Worm (Caenorhabditis elegans) whole organism, L3 larva: ENCODE results near the gene Y39A3CL.4.

Source experiments
- R02D3.7 ChIP-seq: fragments of 150-350 bp; optimal IDR thresholded peaks from 2 replicates; lab custom pipeline; 2014; ENCODE audit warnings: missing biosample characterization, missing genetic modification characterization
- aly-2 ChIP-seq: fragments of 150-350 bp; optimal IDR thresholded peaks from 2 replicates; lab custom pipeline; 2014; ENCODE audit warnings: missing biosample characterization, missing genetic modification characterization
- ama-1 ChIP-seq: fragments of 150-350 bp; optimal IDR thresholded peaks from 2 replicates; lab custom pipeline; 2018
- ceh-28 ChIP-seq: fragments of 150-350 bp; optimal IDR thresholded peaks from 2 replicates; lab custom pipeline; 2014; ENCODE audit warnings: missing biosample characterization, missing genetic modification reagents, missing genetic modification characterization
- ceh-9 ChIP-seq: sonication (generic microtip); optimal IDR thresholded peaks from 2 replicates; lab custom pipeline; 2018; ENCODE audit warnings: missing biosample characterization, missing genetic modification characterization
- daf-12 ChIP-seq: fragments of 150-350 bp; optimal IDR thresholded peaks from 2 replicates; lab custom pipeline; 2014; ENCODE audit warnings: missing biosample characterization, missing genetic modification reagents, missing genetic modification characterization
- elt-2 ChIP-seq: sonication (generic microtip); optimal IDR thresholded peaks from 2 replicates; lab custom pipeline; 2016; ENCODE audit warnings: missing genetic modification reagents, mild to moderate bottlenecking, missing genetic modification characterization, missing compliant biosample characterization
- elt-3 ChIP-seq, 3 experiments: fragments of 150-350 bp in 1 of 3; sonication (generic microtip) in 2 of 3; optimal IDR thresholded peaks; 2 replicates in 2 of 3; 4 replicates in 1 of 3; lab custom pipeline; 2014 to 2017; ENCODE audit warnings: missing biosample characterization in 3 of 3, missing genetic modification characterization in 3 of 3
- eor-1 ChIP-seq, 2 experiments: fragments of 150-350 bp; optimal IDR thresholded peaks; 2 replicates each; lab custom pipeline; 2014 to 2018; ENCODE audit warnings: missing biosample characterization in 2 of 2, missing genetic modification characterization in 2 of 2
- fkh-10 ChIP-seq: sonication (generic microtip); optimal IDR thresholded peaks from 2 replicates; lab custom pipeline; 2017; ENCODE audit warnings: missing biosample characterization, missing genetic modification reagents, missing genetic modification characterization
- hmg-11 ChIP-seq: sonication (generic microtip); optimal IDR thresholded peaks from 2 replicates; lab custom pipeline; 2016; ENCODE audit warnings: missing genetic modification characterization, missing compliant biosample characterization
- jun-1 ChIP-seq: fragments of 150-350 bp; optimal IDR thresholded peaks from 2 replicates; lab custom pipeline; 2014; ENCODE audit warnings: missing biosample characterization, missing genetic modification reagents, missing genetic modification characterization
- lin-15B ChIP-seq: fragments of 150-350 bp; optimal IDR thresholded peaks from 2 replicates; lab custom pipeline; 2014; ENCODE audit warnings: missing biosample characterization, missing genetic modification characterization
- lin-39 ChIP-seq: fragments of 150-350 bp; optimal IDR thresholded peaks from 2 replicates; lab custom pipeline; 2018; ENCODE audit warnings: missing biosample characterization, missing genetic modification reagents, missing genetic modification characterization
- lsy-12 ChIP-seq: sonication (generic microtip); optimal IDR thresholded peaks from 2 replicates; lab custom pipeline; 2016; ENCODE audit warnings: mild to moderate bottlenecking, missing genetic modification characterization, missing compliant biosample characterization
- mml-1 ChIP-seq: fragments of 150-350 bp; sonication (generic microtip); optimal IDR thresholded peaks from 3 replicates; lab custom pipeline; 2014; ENCODE audit warnings: missing biosample characterization, missing genetic modification characterization
- nfya-1 ChIP-seq: sonication (generic microtip); optimal IDR thresholded peaks from 2 replicates; lab custom pipeline; 2017; ENCODE audit warnings: missing genetic modification characterization, mild to moderate bottlenecking, missing compliant biosample characterization, antibody characterized with exemption, moderate library complexity; ENCODE audit not compliant: insufficient read depth
- nhr-11 ChIP-seq: fragments of 150-350 bp; optimal IDR thresholded peaks from 2 replicates; lab custom pipeline; 2014; ENCODE audit warnings: missing biosample characterization, missing genetic modification characterization
- nhr-12 ChIP-seq: fragments of 150-350 bp; optimal IDR thresholded peaks from 2 replicates; lab custom pipeline; 2014; ENCODE audit warnings: missing biosample characterization, missing genetic modification characterization
- nhr-23 ChIP-seq: fragments of 150-350 bp; optimal IDR thresholded peaks from 2 replicates; lab custom pipeline; 2014; ENCODE audit warnings: missing biosample characterization, missing genetic modification reagents, missing genetic modification characterization
- nhr-237 ChIP-seq: fragments of 150-350 bp; optimal IDR thresholded peaks from 2 replicates; lab custom pipeline; 2014; ENCODE audit warnings: missing biosample characterization, missing genetic modification characterization
- nhr-28 ChIP-seq: fragments of 150-350 bp; optimal IDR thresholded peaks from 2 replicates; lab custom pipeline; 2014; ENCODE audit warnings: missing biosample characterization, missing genetic modification characterization
- pqm-1 ChIP-seq: fragments of 150-350 bp; optimal IDR thresholded peaks from 2 replicates; lab custom pipeline; 2017; ENCODE audit warnings: missing biosample characterization, missing genetic modification characterization, inconsistent platforms
- sea-2 ChIP-seq: fragments of 150-350 bp; sonication (generic microtip); optimal IDR thresholded peaks from 4 replicates; lab custom pipeline; 2014; ENCODE audit warnings: missing biosample characterization, missing genetic modification reagents, missing genetic modification characterization
- skn-1 ChIP-seq: fragments of 150-350 bp; optimal IDR thresholded peaks from 2 replicates; lab custom pipeline; 2014; ENCODE audit warnings: missing biosample characterization, missing genetic modification characterization
- tbx-2 ChIP-seq: sonication (generic microtip); optimal IDR thresholded peaks from 2 replicates; lab custom pipeline; 2016; ENCODE audit warnings: mild to moderate bottlenecking, missing genetic modification characterization, missing compliant biosample characterization
- unc-39 ChIP-seq: sonication (generic microtip); optimal IDR thresholded peaks from 4 replicates; lab custom pipeline; 2017; ENCODE audit warnings: missing biosample characterization, missing genetic modification characterization
- zag-1 ChIP-seq: fragments of 150-350 bp; optimal IDR thresholded peaks from 2 replicates; lab custom pipeline; 2014; ENCODE audit warnings: missing biosample characterization, missing genetic modification characterization
- ztf-11 ChIP-seq: fragments of 150-350 bp; optimal IDR thresholded peaks from 2 replicates; lab custom pipeline; 2014; ENCODE audit warnings: missing biosample characterization, missing genetic modification characterization
- ztf-4 ChIP-seq: fragments of 150-350 bp; optimal IDR thresholded peaks from 2 replicates; lab custom pipeline; 2014; ENCODE audit warnings: missing biosample characterization, missing genetic modification characterization

Y39A3CL.4 gene

DNA sequence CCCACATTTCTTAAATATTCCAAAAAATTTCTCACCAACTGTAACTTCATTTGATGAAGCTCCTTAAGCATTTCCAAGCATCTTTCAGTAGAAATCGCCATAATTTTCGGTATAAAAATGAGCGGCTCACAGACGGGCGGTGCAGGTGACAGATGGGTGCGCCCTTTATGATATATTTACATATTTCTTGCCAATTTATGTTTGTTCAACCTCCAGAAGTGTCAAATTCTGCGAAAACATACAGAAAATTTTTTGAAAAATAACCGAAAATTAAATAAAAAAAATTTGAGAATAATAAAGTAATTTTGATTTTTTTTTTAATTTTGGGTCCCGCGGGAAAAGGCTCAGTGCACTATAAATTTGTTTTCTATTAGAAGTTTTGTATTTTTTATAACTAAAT is 23.0 kb downstream of the Y39A3CL.4 start, which contains the start of gene Y46E12A.3:
TSS of gene Y46E12A.3 (minus strand) at position 101 of the 400 bp plus-strand sequence.
- TF ChIP-seq nhr-12 (no peak), nhr-23 (tag; lab: Kevin White, UChicago) (no peak), tbx-2 (tag; lab: Kevin White, UChicago) (no peak), nfya-1 (tag; lab: Kevin White, UChicago) (no peak), lin-15B (tag; lab: Kevin White, UChicago) (no peak), ztf-11 (tag; lab: Kevin White, UChicago) (no peak), lin-39 (tag; lab: Kevin White, UChicago) (no peak)

DNA sequence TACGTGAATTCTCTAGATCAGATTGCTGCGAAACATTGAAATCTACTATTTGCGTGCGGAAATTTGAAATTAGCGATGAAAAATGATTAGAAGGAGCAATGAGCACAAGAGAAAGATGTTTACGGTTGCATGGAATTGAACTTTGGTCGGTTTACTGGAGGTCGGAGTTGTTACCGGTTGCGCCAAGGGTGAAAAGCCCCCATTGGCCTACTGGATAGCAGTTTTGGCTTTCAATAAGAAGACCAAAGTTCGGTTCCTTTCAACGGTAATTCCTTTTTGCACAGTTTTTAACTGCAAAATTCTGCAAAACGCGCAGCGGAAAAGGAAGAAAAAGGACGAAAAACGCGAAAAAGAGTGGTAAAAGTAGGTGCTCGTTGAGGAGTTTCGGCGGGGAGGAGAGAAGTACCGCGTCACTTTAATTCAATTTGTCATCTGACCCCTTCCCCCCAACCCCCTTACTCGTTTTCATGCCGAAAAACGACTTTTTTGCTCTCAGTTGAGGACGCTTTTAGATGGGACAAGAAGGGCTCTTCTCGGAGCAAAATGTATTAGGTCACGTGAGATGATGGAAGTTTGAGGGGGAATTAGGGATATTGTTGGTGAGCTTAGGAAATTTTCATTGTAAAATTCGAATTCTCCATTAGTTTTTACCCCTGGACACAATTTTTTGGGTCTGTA is 32.3 kb downstream of the Y39A3CL.4 start:
- TF ChIP-seq nhr-11 (tag; lab: Kevin White, UChicago) = no peak
- TF ChIP-seq fkh-10 (GFP tag; lab: Kevin White, UChicago) = peak; percentile 72

DNA sequence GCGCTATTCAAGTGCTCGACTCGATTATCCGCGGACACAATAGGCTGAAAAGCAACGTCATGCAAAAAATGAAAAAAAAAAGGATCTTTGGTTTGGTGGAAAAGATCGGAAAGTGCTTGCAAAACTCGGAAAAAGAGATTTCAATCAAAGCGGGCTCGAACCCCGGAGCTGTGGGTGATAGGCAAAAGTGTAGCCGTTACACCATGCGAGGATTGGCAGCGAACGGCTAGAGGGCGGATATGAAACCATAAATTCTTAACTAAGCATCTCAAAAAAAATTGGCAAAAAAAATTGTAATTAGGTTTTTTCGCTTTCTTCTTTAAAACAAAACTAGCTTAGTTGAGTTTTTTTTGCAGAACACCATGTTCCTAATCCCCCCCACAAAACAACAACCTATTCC is 33.4 kb downstream of the Y39A3CL.4 start:
- TF ChIP-seq nhr-28 (tag; lab: Kevin White, UChicago) (no peak), nhr-23 (tag; lab: Kevin White, UChicago) (no peak)

DNA sequence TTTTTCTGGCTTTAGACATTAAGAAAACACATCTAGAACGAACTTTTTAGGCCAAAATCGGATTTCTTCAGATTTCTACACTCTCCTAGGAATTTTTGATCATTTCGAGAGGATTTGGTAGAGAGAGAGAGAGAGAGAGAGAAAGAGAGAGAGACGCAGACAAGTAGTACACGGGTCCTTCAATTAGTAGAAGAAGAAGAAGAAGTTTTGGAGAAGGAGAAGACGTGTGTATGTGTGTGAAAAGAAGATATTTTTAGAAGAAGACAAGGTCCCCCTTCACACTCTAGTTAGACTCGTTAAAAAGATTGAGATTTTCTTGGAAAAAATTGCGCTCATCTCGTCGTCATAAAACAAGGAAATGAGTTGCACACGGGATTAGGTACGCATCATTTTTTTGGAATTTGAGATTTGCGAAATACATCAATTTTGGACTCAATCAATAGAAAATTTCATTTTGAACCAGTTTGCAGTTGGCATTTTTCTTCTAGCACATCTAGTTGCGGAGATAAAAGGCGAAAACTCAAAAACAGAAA is 34.3 kb downstream of the Y39A3CL.4 start:
- TF ChIP-seq sea-2 (no peak), ztf-11 (tag; lab: Kevin White, UChicago) (no peak), mml-1 (tag; lab: Kevin White, UChicago) (no peak), nhr-11 (tag; lab: Kevin White, UChicago) (no peak), aly-2 (no peak), lsy-12 (tag; lab: Kevin White, UChicago) (no peak), ama-1 (lab: Kevin White, UChicago) (no peak), zag-1 (tag; lab: Kevin White, UChicago) (no peak), ceh-9 (tag; lab: Kevin White, UChicago) (no peak), elt-2 (tag; lab: Kevin White, UChicago) (no peak), daf-12 (tag; lab: Kevin White, UChicago) (no peak), unc-39 (tag; lab: Kevin White, UChicago) (no peak), ceh-28 (no peak), nfya-1 (tag; lab: Kevin White, UChicago) (no peak), nhr-23 (tag; lab: Kevin White, UChicago) (no peak)

- TF ChIP-seq jun-1 (tag; lab: Kevin White, UChicago) (no peak), nfya-1 (tag; lab: Kevin White, UChicago) (no peak), sea-2 (no peak), ama-1 (lab: Kevin White, UChicago) (no peak), daf-12 (tag; lab: Kevin White, UChicago) (no peak), eor-1 (tag; optimal IDR thresholded peaks at IDR 0.05; lab: Kevin White, UChicago) (no peak), nhr-28 (tag; lab: Kevin White, UChicago) (no peak), fkh-10 (GFP tag; lab: Kevin White, UChicago) (no peak), tbx-2 (tag; lab: Kevin White, UChicago) (no peak), aly-2 (no peak), hmg-11 (tag; lab: Kevin White, UChicago) (no peak), R02D3.7 (tag; lab: Kevin White, UChicago) (no peak), skn-1 (tag; lab: Kevin White, UChicago) (no peak), nhr-11 (tag; lab: Kevin White, UChicago) (no peak), nhr-237 (no peak), ztf-4 (tag; lab: Kevin White, UChicago) (no peak), elt-3 (tag; optimal IDR thresholded peaks at IDR 0.05; lab: Kevin White, UChicago) (no peak), pqm-1 (no peak), elt-2 (tag; lab: Kevin White, UChicago) (no peak), lsy-12 (tag; lab: Kevin White, UChicago) (no peak)
Measured at ce11 chrIII:1743081-1743480, 34.8 kb downstream of the Y39A3CL.4 start.
